Worm (Caenorhabditis elegans) whole organism, L1 larva: ENCODE data around the gene C26D10.4.

ENCODE experiments used
- lin-35 ChIP-seq, 2 experiments: fragments of 150-350 bp; optimal IDR thresholded peaks; 2 replicates each; lab custom pipeline; 2014; ENCODE audit warnings: missing biosample characterization in 2 of 2, missing genetic modification characterization in 2 of 2, missing genetic modification reagents in 2 of 2
- nhr-11 ChIP-seq: fragments of 150-350 bp; optimal IDR thresholded peaks from 2 replicates; lab custom pipeline; 2014; ENCODE audit warnings: missing biosample characterization, missing genetic modification characterization
- nhr-12 ChIP-seq: sonication (generic microtip); optimal IDR thresholded peaks from 2 replicates; lab custom pipeline; 2017; ENCODE audit warnings: missing biosample characterization, missing genetic modification characterization
- nhr-76 ChIP-seq: sonication (generic microtip); optimal IDR thresholded peaks from 2 replicates; lab custom pipeline; 2017; ENCODE audit warnings: missing biosample characterization, missing genetic modification characterization
- nhr-77 ChIP-seq: fragments of 150-350 bp; optimal IDR thresholded peaks from 2 replicates; lab custom pipeline; 2014; ENCODE audit warnings: missing biosample characterization, missing genetic modification characterization
- nhr-85 ChIP-seq: sonication (generic microtip); peaks from one replicate; lab custom pipeline; 2016; ENCODE audit warnings: missing genetic modification characterization, inconsistent platforms, missing compliant biosample characterization
- sox-4 ChIP-seq: sonication (generic microtip); optimal IDR thresholded peaks from 2 replicates; lab custom pipeline; 2016; ENCODE audit warnings: missing genetic modification characterization, missing compliant biosample characterization
- sptf-1 ChIP-seq: fragments of 150-350 bp; optimal IDR thresholded peaks from 2 replicates; lab custom pipeline; 2014; ENCODE audit warnings: missing biosample characterization, missing genetic modification characterization
- tbx-2 ChIP-seq: sonication (generic microtip); optimal IDR thresholded peaks from 2 replicates; lab custom pipeline; 2016; ENCODE audit warnings: missing genetic modification characterization, missing compliant biosample characterization
- ztf-4 ChIP-seq: fragments of 150-350 bp; optimal IDR thresholded peaks from 2 replicates; lab custom pipeline; 2014; ENCODE audit warnings: missing biosample characterization, missing genetic modification characterization

- TF ChIP-seq nhr-11 (tag; lab: Kevin White, UChicago) (no peak), nhr-76 (tag; lab: Kevin White, UChicago) (no peak), tbx-2 (tag; lab: Kevin White, UChicago) (no peak), nhr-12 (no peak), nhr-85 (tag; lab: Kevin White, UChicago) (no peak), sox-4 (tag; lab: Kevin White, UChicago) (no peak), sptf-1 (no peak), lin-35 (GFP tag; optimal IDR thresholded peaks at IDR 0.05; lab: Kevin White, UChicago) (no peak), ztf-4 (tag; lab: Kevin White, UChicago) (no peak), nhr-77 (tag; lab: Kevin White, UChicago) (no peak)
Observed at ce11 chrII:8326228-8326960, 3.2 kb upstream of the C26D10.4 start.
